Worm (Caenorhabditis elegans) whole organism, mixed stage, embryonic: ENCODE measurements around the gene C29G2.3.
"Not testable (repeated sequence)": the region's sequence is repeated elsewhere in the genome, so short reads cannot be mapped to it uniquely, and the experiment has no call there.

Experiments
- blmp-1 ChIP-seq: fragments of 150-350 bp; optimal IDR thresholded peaks from 2 replicates; lab custom pipeline; 2014; ENCODE audit warnings: missing biosample characterization, missing genetic modification characterization
- unc-120 ChIP-seq: sonication (generic microtip); optimal IDR thresholded peaks from 2 replicates; lab custom pipeline; 2017; ENCODE audit warnings: missing genetic modification characterization, missing compliant biosample characterization; ENCODE audit not compliant: poor library complexity, severe bottlenecking
- unc-39 ChIP-seq: fragments of 150-350 bp; optimal IDR thresholded peaks from 2 replicates; lab custom pipeline; 2014; ENCODE audit warnings: missing biosample characterization, missing genetic modification characterization

C29G2.3 gene

DNA sequence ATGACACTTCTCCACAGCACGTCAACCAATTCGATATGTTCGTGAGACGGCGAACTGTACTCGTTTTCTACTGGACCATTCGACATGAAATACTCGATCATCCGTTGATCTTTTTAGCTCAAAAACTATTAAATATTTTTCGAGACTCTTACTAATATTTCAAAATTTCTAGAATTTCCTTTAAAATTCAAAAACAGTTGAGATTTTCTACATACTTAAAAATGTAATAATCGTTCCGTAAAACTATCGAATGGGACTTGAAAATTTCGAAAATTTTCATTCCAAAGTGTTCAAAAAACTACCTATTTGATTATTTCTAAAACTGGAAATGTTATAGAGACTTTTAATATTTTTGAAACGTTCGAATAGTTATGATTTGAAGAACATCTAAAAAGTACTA is 44.7 kb downstream of the C29G2.3 start, which contains the start of gene sknr-1:
sknr-1 (minus strand) TSS at position 101 of the 400 bp plus-strand sequence.
- not testable (repeated sequence) for TF ChIP-seq blmp-1; unc-39 (tag; lab: Kevin White, UChicago); unc-120
- TF ChIP-seq, all 35 proteins: peak for 0; not testable (repeated sequence) for 35
